Worm (Caenorhabditis elegans) whole organism, L3 larva: ENCODE data around the gene R09H3.2.
A peak's percentile ranks its signal among the peaks of the same experiment; 100 is the strongest.

Source experiments
- ceh-28 ChIP-seq: fragments of 150-350 bp; optimal IDR thresholded peaks from 2 replicates; lab custom pipeline; 2014; ENCODE audit warnings: missing biosample characterization, missing genetic modification reagents, missing genetic modification characterization
- ceh-82 ChIP-seq: fragments of 150-350 bp; optimal IDR thresholded peaks from 2 replicates; lab custom pipeline; 2014; ENCODE audit warnings: missing biosample characterization, missing genetic modification characterization
- elt-2 ChIP-seq: sonication (generic microtip); optimal IDR thresholded peaks from 2 replicates; lab custom pipeline; 2016; ENCODE audit warnings: missing genetic modification reagents, mild to moderate bottlenecking, missing genetic modification characterization, missing compliant biosample characterization
- hmg-11 ChIP-seq: sonication (generic microtip); optimal IDR thresholded peaks from 2 replicates; lab custom pipeline; 2016; ENCODE audit warnings: missing genetic modification characterization, missing compliant biosample characterization
- lsy-12 ChIP-seq: sonication (generic microtip); optimal IDR thresholded peaks from 2 replicates; lab custom pipeline; 2016; ENCODE audit warnings: mild to moderate bottlenecking, missing genetic modification characterization, missing compliant biosample characterization
- mdl-1 ChIP-seq: fragments of 150-350 bp; optimal IDR thresholded peaks from 2 replicates; lab custom pipeline; 2014; ENCODE audit warnings: missing biosample characterization, missing genetic modification characterization
- nhr-43 ChIP-seq: sonication (generic microtip); optimal IDR thresholded peaks from 2 replicates; lab custom pipeline; 2016; ENCODE audit warnings: mild to moderate bottlenecking, missing genetic modification characterization, missing compliant biosample characterization; ENCODE audit not compliant: poor library complexity, severe bottlenecking
- pqm-1 ChIP-seq: fragments of 150-350 bp; optimal IDR thresholded peaks from 2 replicates; lab custom pipeline; 2017; ENCODE audit warnings: missing biosample characterization, missing genetic modification characterization, inconsistent platforms
- snpc-4 ChIP-seq: fragments of 150-350 bp; optimal IDR thresholded peaks from 2 replicates; lab custom pipeline; 2014; ENCODE audit warnings: missing biosample characterization, missing genetic modification characterization
- unc-62 ChIP-seq: fragments of 150-350 bp; sonication (generic microtip); optimal IDR thresholded peaks from 4 replicates; lab custom pipeline; 2014; ENCODE audit warnings: missing biosample characterization, missing genetic modification reagents, missing genetic modification characterization

The R09H3.2 gene

DNA sequence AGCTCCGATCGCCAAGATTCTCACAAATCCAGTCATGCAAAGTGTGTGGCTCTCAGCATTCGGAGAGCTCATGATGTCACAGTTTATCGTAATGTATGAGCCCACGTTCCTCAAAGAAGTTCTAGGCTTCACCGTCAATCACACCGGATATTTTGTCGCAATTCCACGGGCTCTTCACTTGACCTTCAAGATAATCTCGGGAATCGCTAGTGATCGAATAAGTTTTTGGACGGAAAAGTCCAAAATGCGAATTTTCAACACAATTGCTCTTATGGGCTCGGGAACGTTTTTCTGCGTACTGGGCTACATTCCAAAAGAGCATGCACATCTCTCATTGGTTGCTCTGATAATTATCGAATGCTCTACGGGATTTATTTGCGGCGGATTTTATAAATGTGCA lies 41.8 kb downstream of the R09H3.2 start:
- TF ChIP-seq unc-62 (GFP tag; lab: Kevin White, UChicago) (no peak), ceh-28 (tag; lab: Kevin White, UChicago) (no peak), ceh-82 (tag; lab: Kevin White, UChicago) (no peak), pqm-1 (tag; lab: Kevin White, UChicago) (no peak), elt-2 (no peak), mdl-1 (tag; lab: Kevin White, UChicago) (no peak), lsy-12 (tag; lab: Kevin White, UChicago) (no peak), snpc-4 (tag; lab: Kevin White, UChicago) (no peak)

DNA sequence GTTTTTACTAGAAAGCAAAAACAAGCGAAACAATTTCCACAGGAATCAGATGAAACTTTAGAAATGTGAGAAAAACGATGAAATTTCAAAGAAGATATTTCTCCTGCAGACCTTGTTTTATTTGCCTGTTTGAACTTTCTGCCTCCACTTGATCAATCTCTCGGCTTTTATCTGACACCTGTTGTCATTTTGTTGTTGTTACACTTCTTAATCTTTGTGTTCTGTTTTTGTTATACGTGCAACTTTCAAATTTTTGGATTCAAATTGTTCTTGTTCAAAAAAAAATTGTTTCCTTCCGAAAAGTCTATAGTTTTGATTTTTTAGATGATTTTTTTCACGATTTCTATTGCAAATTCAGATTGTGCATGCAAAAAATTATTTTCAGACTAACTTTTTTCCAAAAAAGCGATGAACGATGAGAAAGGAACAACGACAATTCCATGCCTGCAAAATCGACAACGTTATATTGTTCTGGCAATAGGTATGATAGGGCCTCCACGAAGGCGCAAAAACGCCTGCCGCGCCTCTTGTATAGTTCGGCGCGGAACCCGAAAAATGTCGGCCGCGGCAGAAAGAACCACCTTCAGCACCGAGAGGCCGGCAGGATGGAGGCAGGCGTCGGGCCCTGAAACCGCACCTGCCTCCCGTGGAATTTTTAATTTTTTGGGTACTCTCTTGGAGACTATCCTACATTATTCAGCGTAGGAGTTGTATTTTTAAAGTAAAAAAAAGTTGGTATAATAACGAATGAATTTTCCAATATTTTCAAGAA lies 44.0 kb downstream of the R09H3.2 start, which contains the start of gene H11E01.2:
Gene H11E01.2 (plus strand): TSS at position 380 of the 772 bp plus-strand sequence.
- no peak for TF ChIP-seq hmg-11 (tag; lab: Kevin White, UChicago)
- TF ChIP-seq nhr-43 = peak; percentile 17
